Fruit fly (Drosophila melanogaster) whole organism, embryonic: ENCODE results near the gene raptor.
A peak's percentile ranks its signal among the peaks of the same experiment; 100 is the strongest.

Experiments used
- Ada2b ChIP-seq: fragments of 200-800 bp; sonication (Bioruptor generic); IDR thresholded peaks from 2 replicates; pipeline ENCODE4 v1.3.6; 2022; ENCODE audit warnings: missing biosample characterization, missing genetic modification characterization
- Asciz ChIP-seq: fragments of 200-800 bp; sonication (Bioruptor generic); optimal IDR thresholded peaks from 2 replicates; lab custom pipeline; 2017; ENCODE audit warnings: missing biosample characterization, mild to moderate bottlenecking, missing genetic modification characterization, missing genetic modification reagents
- Atf6 ChIP-seq: fragments of 200-800 bp; sonication (Bioruptor generic); IDR thresholded peaks from 2 replicates; pipeline ENCODE4 v1.3.6; 2022; ENCODE audit warnings: missing biosample characterization, missing genetic modification characterization
- CG10543 ChIP-seq: fragments of 200-800 bp; sonication (Bioruptor generic); optimal IDR thresholded peaks from 3 replicates; lab custom pipeline; 2017; ENCODE audit warnings: missing biosample characterization, mild to moderate bottlenecking, missing genetic modification characterization, moderate library complexity
- CG10979 ChIP-seq: fragments of 200-800 bp; sonication (Bioruptor generic); optimal IDR thresholded peaks from 2 replicates; lab custom pipeline; 2018; ENCODE audit warnings: missing biosample characterization, mild to moderate bottlenecking, missing genetic modification characterization, moderate library complexity
- CG12071 ChIP-seq: fragments of 200-800 bp; sonication (Bioruptor generic); optimal IDR thresholded peaks from 3 replicates; lab custom pipeline; 2018; ENCODE audit warnings: missing biosample characterization, mild to moderate bottlenecking, missing genetic modification characterization
- CG13894 ChIP-seq: fragments of 200-800 bp; sonication (Bioruptor generic); optimal IDR thresholded peaks from 3 replicates; lab custom pipeline; 2018; ENCODE audit warnings: missing biosample characterization, mild to moderate bottlenecking, missing genetic modification characterization, moderate library complexity
- CG14050 ChIP-seq: fragments of 200-800 bp; sonication (Bioruptor generic); IDR thresholded peaks from 3 replicates; pipeline ENCODE4 v1.3.6; 2022; ENCODE audit warnings: missing biosample characterization, missing genetic modification characterization
- CG15011 ChIP-seq: fragments of 200-800 bp; sonication (Bioruptor generic); optimal IDR thresholded peaks from 3 replicates; lab custom pipeline; 2018; ENCODE audit warnings: missing biosample characterization, mild to moderate bottlenecking, missing genetic modification characterization
- CG15269 ChIP-seq: fragments of 200-800 bp; sonication (Bioruptor generic); optimal IDR thresholded peaks from 2 replicates; lab custom pipeline; 2018; ENCODE audit warnings: missing biosample characterization, mild to moderate bottlenecking, missing genetic modification characterization, moderate library complexity
- CG16813 ChIP-seq: fragments of 200-800 bp; sonication (Bioruptor generic); IDR thresholded peaks from 3 replicates; pipeline ENCODE4 v1.3.6; 2022; ENCODE audit warnings: missing biosample characterization, missing genetic modification characterization; ENCODE audit not compliant: partially characterized antibody
- CG16863 ChIP-seq: fragments of 200-800 bp; sonication (Bioruptor generic); optimal IDR thresholded peaks from 3 replicates; lab custom pipeline; 2016; ENCODE audit warnings: missing biosample characterization, missing genetic modification characterization
- CG17328 ChIP-seq: fragments of 200-800 bp; sonication (Bioruptor generic); IDR thresholded peaks from 2 replicates; pipeline ENCODE4 v1.3.6; 2022; ENCODE audit warnings: missing biosample characterization, missing genetic modification characterization
- CG18011 ChIP-seq: fragments of 200-800 bp; sonication (Bioruptor generic); optimal IDR thresholded peaks from 2 replicates; lab custom pipeline; 2017; ENCODE audit warnings: missing biosample characterization, missing genetic modification characterization, mild to moderate bottlenecking, moderate library complexity, missing genotype
- CG18262 ChIP-seq: fragments of 200-800 bp; optimal IDR thresholded peaks from 3 replicates; lab custom pipeline; 2019; ENCODE audit warnings: missing biosample characterization, mild to moderate bottlenecking, missing genetic modification characterization, moderate library complexity
- CG18619 ChIP-seq: fragments of 200-800 bp; sonication (Bioruptor generic); optimal IDR thresholded peaks from 3 replicates; lab custom pipeline; 2017; ENCODE audit warnings: missing biosample characterization, mild to moderate bottlenecking, missing genetic modification characterization
- CG2202 ChIP-seq: fragments of 200-800 bp; sonication (Bioruptor generic); optimal IDR thresholded peaks from 2 replicates; lab custom pipeline; 2018; ENCODE audit warnings: missing biosample characterization, mild to moderate bottlenecking, missing genetic modification characterization
- CG2712 ChIP-seq: fragments of 200-800 bp; optimal IDR thresholded peaks from 3 replicates; lab custom pipeline; 2019; ENCODE audit warnings: missing biosample characterization, mild to moderate bottlenecking, missing genetic modification characterization, moderate library complexity
- CG30431 ChIP-seq: fragments of 200-800 bp; sonication (Bioruptor generic); optimal IDR thresholded peaks from 2 replicates; lab custom pipeline; 2017; ENCODE audit warnings: missing biosample characterization, missing genetic modification characterization
- CG4328 ChIP-seq: fragments of 200-800 bp; sonication (Bioruptor generic); optimal IDR thresholded peaks from 3 replicates; lab custom pipeline; 2017; ENCODE audit warnings: missing biosample characterization, missing genetic modification reagents, missing genetic modification characterization
- CG43689 ChIP-seq: fragments of 200-800 bp; sonication (Bioruptor generic); IDR thresholded peaks from 2 replicates; pipeline ENCODE4 v1.3.6; 2022; ENCODE audit warnings: missing biosample characterization, missing genetic modification characterization
- CG4730 ChIP-seq: fragments of 200-800 bp; sonication (Bioruptor generic); IDR thresholded peaks from 2 replicates; pipeline ENCODE4 v1.3.6; 2022; ENCODE audit warnings: missing biosample characterization, missing genetic modification characterization
- CG6813 ChIP-seq: fragments of 200-800 bp; sonication (Bioruptor generic); optimal IDR thresholded peaks from 2 replicates; lab custom pipeline; 2017; ENCODE audit warnings: missing biosample characterization, missing genetic modification characterization, mild to moderate bottlenecking, moderate library complexity, missing genetic modification reagents
- CG7372 ChIP-seq: fragments of 200-800 bp; sonication (Bioruptor generic); IDR thresholded peaks from 2 replicates; pipeline ENCODE4 v1.3.6; 2022; ENCODE audit warnings: missing biosample characterization, missing genetic modification characterization
- CG8089 ChIP-seq: fragments of 200-800 bp; sonication (Bioruptor generic); optimal IDR thresholded peaks from 3 replicates; lab custom pipeline; 2016; ENCODE audit warnings: missing biosample characterization, missing genetic modification characterization
- CG9215 ChIP-seq: fragments of 200-800 bp; sonication (Bioruptor generic); IDR thresholded peaks from 2 replicates; pipeline ENCODE4 v1.3.6; 2022; ENCODE audit warnings: missing biosample characterization, missing genetic modification characterization
- H2.0 ChIP-seq: fragments of 200-800 bp; sonication (Bioruptor generic); IDR thresholded peaks from 2 replicates; pipeline ENCODE4 v1.3.6; 2022; ENCODE audit warnings: missing biosample characterization, missing genetic modification characterization
- Lim3 ChIP-seq: fragments of 200-800 bp; sonication (Bioruptor generic); IDR thresholded peaks from 2 replicates; pipeline ENCODE4 v1.3.6; 2022; ENCODE audit warnings: missing biosample characterization, missing genetic modification characterization
- Meics ChIP-seq: fragments of 200-800 bp; sonication (Bioruptor generic); optimal IDR thresholded peaks from 2 replicates; lab custom pipeline; 2017; ENCODE audit warnings: missing biosample characterization, mild to moderate bottlenecking, missing genetic modification characterization
- Optix ChIP-seq: fragments of 200-800 bp; sonication (Bioruptor generic); IDR thresholded peaks from 3 replicates; pipeline ENCODE4 v1.3.6; 2022; ENCODE audit warnings: missing biosample characterization, missing genetic modification characterization
- Pdp1 ChIP-seq, 2 experiments: fragments of 200-800 bp; sonication (Bioruptor generic); optimal IDR thresholded peaks; 3 replicates each; lab custom pipeline; 2016; ENCODE audit warnings: missing biosample characterization in 2 of 2, missing genetic modification characterization in 2 of 2, mild to moderate bottlenecking in 1 of 2, moderate library complexity in 1 of 2
- Side ChIP-seq: fragments of 200-800 bp; sonication (Bioruptor generic); optimal IDR thresholded peaks from 2 replicates; lab custom pipeline; 2016; ENCODE audit warnings: missing biosample characterization, missing genetic modification characterization
- Xbp1 ChIP-seq: fragments of 200-800 bp; sonication (Bioruptor generic); optimal IDR thresholded peaks from 3 replicates; lab custom pipeline; 2016; ENCODE audit warnings: missing biosample characterization, mild to moderate bottlenecking, missing genetic modification characterization
- cas ChIP-seq: fragments of 200-800 bp; sonication (Bioruptor generic); IDR thresholded peaks from 2 replicates; pipeline ENCODE4 v1.3.6; 2022; ENCODE audit warnings: missing biosample characterization, missing genetic modification characterization
- cato ChIP-seq: fragments of 200-800 bp; sonication (Bioruptor generic); optimal IDR thresholded peaks from 2 replicates; lab custom pipeline; 2016; ENCODE audit warnings: missing biosample characterization, missing genetic modification characterization, borderline replicate concordance
- chinmo ChIP-seq: fragments of 200-800 bp; sonication (Bioruptor generic); IDR thresholded peaks from 4 replicates; pipeline ENCODE4 v1.3.6; 2022; ENCODE audit warnings: missing biosample characterization, missing genetic modification characterization; ENCODE audit not compliant: partially characterized antibody
- croc ChIP-seq: fragments of 200-800 bp; sonication (Bioruptor generic); conservative IDR thresholded peaks from 3 replicates; pipeline ENCODE4 v1.3.6; 2022; ENCODE audit warnings: missing biosample characterization, missing genetic modification characterization
- dm ChIP-seq: fragments of 200-800 bp; sonication (Bioruptor generic); optimal IDR thresholded peaks from 3 replicates; lab custom pipeline; 2016; ENCODE audit warnings: missing biosample characterization, missing genetic modification characterization
- fd96Cb ChIP-seq: fragments of 200-800 bp; sonication (Bioruptor generic); optimal IDR thresholded peaks from 2 replicates; lab custom pipeline; 2018; ENCODE audit warnings: missing biosample characterization, mild to moderate bottlenecking, missing genetic modification characterization, moderate library complexity
- gsb-n ChIP-seq: fragments of 200-800 bp; sonication (Bioruptor generic); optimal IDR thresholded peaks from 3 replicates; lab custom pipeline; 2018; ENCODE audit warnings: missing biosample characterization, mild to moderate bottlenecking, missing genetic modification characterization
- h ChIP-seq: fragments of >200 bp; optimal IDR thresholded peaks from 2 replicates; lab custom pipeline; 2017
- hbn ChIP-seq: fragments of 200-800 bp; sonication (Bioruptor generic); IDR thresholded peaks from 2 replicates; pipeline ENCODE4 v1.3.6; 2022; ENCODE audit warnings: missing biosample characterization, missing genetic modification characterization; ENCODE audit not compliant: partially characterized antibody
- kni ChIP-seq: fragments of 200-800 bp; sonication (Bioruptor generic); optimal IDR thresholded peaks from 3 replicates; lab custom pipeline; 2017; ENCODE audit warnings: mild to moderate bottlenecking, missing biosample characterization, missing genetic modification reagents, missing genetic modification characterization
- knrl ChIP-seq: fragments of 200-800 bp; sonication (Bioruptor generic); IDR thresholded peaks from 3 replicates; pipeline ENCODE4 v1.3.6; 2022; ENCODE audit warnings: missing biosample characterization, missing genetic modification characterization; ENCODE audit not compliant: partially characterized antibody
- lola ChIP-seq, 3 experiments: fragments of >200 bp in 2 of 3; fragments of 200-800 bp in 1 of 3; sonication (Bioruptor generic) in 1 of 3; optimal IDR thresholded peaks; 2 replicates each; lab custom pipeline; 2017 to 2019; ENCODE audit warnings: missing biosample characterization in 3 of 3, missing genetic modification characterization in 3 of 3, mild to moderate bottlenecking in 1 of 3, moderate library complexity in 1 of 3
- mam ChIP-seq: fragments of 200-800 bp; sonication (Bioruptor generic); optimal IDR thresholded peaks from 3 replicates; lab custom pipeline; 2016; ENCODE audit warnings: missing biosample characterization, missing genetic modification characterization
- seq ChIP-seq: fragments of 200-800 bp; sonication (Bioruptor generic); IDR thresholded peaks from 2 replicates; pipeline ENCODE4 v1.3.6; 2022; ENCODE audit warnings: missing biosample characterization, missing genetic modification characterization
- slbo ChIP-seq: fragments of 200-800 bp; sonication (Bioruptor generic); IDR thresholded peaks from 2 replicates; pipeline ENCODE4 v1.3.6; 2022; ENCODE audit warnings: missing biosample characterization, missing genetic modification characterization
- sob ChIP-seq: fragments of 200-800 bp; sonication (Bioruptor generic); IDR thresholded peaks from 2 replicates; pipeline ENCODE4 v1.3.6; 2022; ENCODE audit warnings: missing biosample characterization, missing genetic modification characterization
- vfl ChIP-seq: fragments of 200-800 bp; sonication (Bioruptor generic); optimal IDR thresholded peaks from 2 replicates; lab custom pipeline; 2016; ENCODE audit warnings: missing biosample characterization, missing genetic modification characterization

Gene raptor

dm6 chrX:6109872-6110271, 19.9 kb upstream of the raptor start (continued):
- TF ChIP-seq CG18262 (tag; lab: Kevin White, UChicago) (no peak), CG16813 (peak; percentile 36; the same call in 1 of the 3 replicates), CG16863 (GFP tag; lab: Kevin White, UChicago) (no peak), slbo (peak; percentile 64), CG4730 (GFP tag; lab: Robert Waterston, UW) (peak; percentile 45; the same call in 1 of the 2 replicates), CG4328 (no peak), H2.0 (GFP tag; lab: Robert Waterston, UW) (peak; percentile 60; the same call in 1 of the 2 replicates), sob (peak; percentile 70; the same call in 1 of the 2 replicates), dm (GFP tag; lab: Kevin White, UChicago) (no peak), CG12071 (GFP tag; lab: Kevin White, UChicago) (no peak), kni (GFP tag; lab: Kevin White, UChicago) (no peak), croc (peak; percentile 34; the same call in 2 of the 3 replicates), Atf6 (GFP tag; lab: Robert Waterston, UW) (no peak), CG2712 (tag; lab: Kevin White, UChicago) (peak; percentile 23), mam (GFP tag; lab: Kevin White, UChicago) (peak; percentile 27), CG15269 (tag; lab: Kevin White, UChicago) (no peak), Ada2b (GFP tag; lab: Robert Waterston, UW) (peak; percentile 31; the same call in 1 of the 2 replicates), Lim3 (GFP tag; lab: Robert Waterston, UW) (no peak), knrl (GFP tag; lab: Robert Waterston, UW) (peak; percentile 60; the same call in 2 of the 3 replicates), fd96Cb (tag; lab: Kevin White, UChicago) (peak; percentile 18), CG17328 (GFP tag; lab: Robert Waterston, UW) (peak; percentile 28; the same call in 1 of the 2 replicates), CG18619 (GFP tag; lab: Kevin White, UChicago) (peak; percentile 34), CG2202 (tag; lab: Kevin White, UChicago) (no peak), Asciz (no peak), CG6813 (GFP tag; lab: Kevin White, UChicago) (peak; percentile 37), hbn (GFP tag; lab: Robert Waterston, UW) (no peak), cato (GFP tag; lab: Kevin White, UChicago) (no peak), gsb-n (tag; lab: Kevin White, UChicago) (no peak), lola (GFP tag; optimal IDR thresholded peaks at IDR 0.05; lab: Kevin White, UChicago) (no peak), CG15011 (GFP tag; lab: Kevin White, UChicago) (no peak), chinmo (GFP tag; lab: Robert Waterston, UW) (no peak), CG9215 (no peak), Meics (GFP tag; lab: Kevin White, UChicago) (peak; percentile 23), Pdp1 (GFP tag; optimal IDR thresholded peaks at IDR 0.05; lab: Kevin White, UChicago) (peak in 1 of 2 experiments; percentile 40), CG7372 (GFP tag; lab: Robert Waterston, UW) (peak; percentile 56; the same call in 1 of the 2 replicates), CG14050 (GFP tag; lab: Robert Waterston, UW) (peak; percentile 47; the same call in 2 of the 3 replicates), CG30431 (GFP tag; lab: Kevin White, UChicago) (peak; percentile 37), CG10979 (tag; lab: Kevin White, UChicago) (peak; percentile 38), CG43689 (GFP tag; lab: Robert Waterston, UW) (no peak), h (lab: Kevin White, UChicago) (peak; percentile 19), CG8089 (GFP tag; lab: Kevin White, UChicago) (peak; percentile 30), CG18011 (GFP tag; lab: Kevin White, UChicago) (no peak), Xbp1 (peak; percentile 64), vfl (no peak), cas (GFP tag; lab: Robert Waterston, UW) (no peak), CG13894 (no peak), Side (GFP tag; lab: Kevin White, UChicago) (no peak), CG10543 (no peak), seq (GFP tag; lab: Robert Waterston, UW) (no peak), Optix (peak; percentile 74)
